Fruit fly (Drosophila melanogaster): ENCODE measurements around the gene Acer.

Gene Acer

DNA sequence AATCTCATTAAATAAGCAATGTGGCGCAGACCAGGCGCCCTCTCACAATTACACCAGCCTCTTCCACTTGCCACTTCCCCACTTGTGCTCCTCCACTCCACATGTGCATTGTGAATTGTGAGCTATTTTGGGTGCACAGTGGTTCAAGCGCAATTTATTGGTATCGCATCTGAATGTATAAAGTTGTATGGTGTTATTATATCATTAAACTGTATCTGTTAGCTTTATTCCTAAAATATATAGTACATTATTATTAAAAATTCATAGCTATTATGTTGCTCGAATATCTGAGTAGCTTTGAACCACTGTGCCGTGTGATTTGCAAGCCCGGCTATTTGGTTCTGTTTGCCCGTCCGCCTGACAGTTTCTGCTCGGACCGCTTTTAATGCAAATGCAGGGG, 53.2 kb downstream of the Acer start (continued):
- TF ChIP-seq nerfin-2 (GFP tag; IDR thresholded peaks at IDR 0.05; ENCODE audit: partially characterized antibody) (no peak), CG8359 (GFP tag; optimal IDR thresholded peaks at IDR 0.05; ENCODE audit: borderline replicate concordance) (peak; percentile 80), Fer3 (tag; optimal IDR thresholded peaks at IDR 0.05) (peak; percentile 74), CG17568 (GFP tag; optimal IDR thresholded peaks at IDR 0.05) (peak; percentile 80), ranshi (GFP tag; IDR thresholded peaks at IDR 0.05) (peak; percentile 90), CG16779 (GFP tag; IDR thresholded peaks at IDR 0.05) (0 out of 2 replicates have a peak, but pooled peaks have one; percentile 48), CG11085 (GFP tag; IDR thresholded peaks at IDR 0.05) (peak; percentile 55), Asciz (GFP tag; optimal IDR thresholded peaks at IDR 0.05) (peak; percentile 85), CG4707 (GFP tag; optimal IDR thresholded peaks at IDR 0.05) (peak; percentile 81), CG43689 (GFP tag; IDR thresholded peaks at IDR 0.05) (peak; percentile 49; the same call in 1 of the 2 replicates), trem (tag; optimal IDR thresholded peaks at IDR 0.05) (peak; percentile 83), CG3407 (GFP tag; optimal IDR thresholded peaks at IDR 0.05) (peak; percentile 87), tgo (GFP tag; IDR thresholded peaks at IDR 0.05) (peak; percentile 88), CG10274 (GFP tag; optimal IDR thresholded peaks at IDR 0.05) (peak; percentile 9), Spps (tag; optimal IDR thresholded peaks at IDR 0.05) (peak; percentile 91), MBD-R2 (GFP tag; IDR thresholded peaks at IDR 0.05) (no peak), CG17186 (GFP tag; optimal IDR thresholded peaks at IDR 0.05) (peak; percentile 62), NC2β (GFP tag; optimal IDR thresholded peaks at IDR 0.05) (peak; percentile 49), twi (tag; optimal IDR thresholded peaks at IDR 0.05) (peak; percentile 86), pnt (GFP tag; optimal IDR thresholded peaks at IDR 0.05) (peak; percentile 51), corto (GFP tag; optimal IDR thresholded peaks at IDR 0.05) (peak; percentile 33), CG3065 (GFP tag; optimal IDR thresholded peaks at IDR 0.05) (peak; percentile 75), Oli (tag; optimal IDR thresholded peaks at IDR 0.05) (peak; percentile 91), Ets65A (GFP tag) (peak; percentile 92), NFAT (GFP tag; IDR thresholded peaks at IDR 0.05) (0 out of 2 replicates have a peak, but pooled peaks have one; percentile 22), CG11247 (GFP tag; IDR thresholded peaks at IDR 0.05) (peak; percentile 67; the same call in 1 of the 2 replicates), vvl (GFP tag; IDR thresholded peaks at IDR 0.05) (peak; percentile 96), ap (GFP tag; IDR thresholded peaks at IDR 0.05) (peak; percentile 88), CG31224 (GFP tag; IDR thresholded peaks at IDR 0.05) (peak; percentile 53; the same call in 1 of the 2 replicates), tin (GFP tag; optimal IDR thresholded peaks at IDR 0.05) (peak; percentile 87), crol (GFP tag; IDR thresholded peaks at IDR 0.05) (peak; percentile 80), gcm2 (GFP tag; optimal IDR thresholded peaks at IDR 0.05) (no peak), CG7839 (tag; optimal IDR thresholded peaks at IDR 0.05) (peak; percentile 90), yki (optimal IDR thresholded peaks at IDR 0.05) (no peak), ttk (GFP tag; IDR thresholded peaks at IDR 0.05) (peak; percentile 87), CG5245 (GFP tag; optimal IDR thresholded peaks at IDR 0.05) (peak; percentile 84), CG10565 (GFP tag; optimal IDR thresholded peaks at IDR 0.05) (peak; percentile 26), az2 (GFP tag; optimal IDR thresholded peaks at IDR 0.05) (peak; percentile 90), Dll (GFP tag; IDR thresholded peaks at IDR 0.05; ENCODE audit: partially characterized antibody) (0 out of 4 replicates have a peak, but pooled peaks have one; percentile 13), ftz-f1 (GFP tag; optimal IDR thresholded peaks at IDR 0.05) (no peak), fd102C (GFP tag; optimal IDR thresholded peaks at IDR 0.05) (peak; percentile 28), pho (GFP tag; optimal IDR thresholded peaks at IDR 0.05) (no peak), inv (GFP tag; IDR thresholded peaks at IDR 0.05; ENCODE audit: partially characterized antibody) (no peak), Usf (GFP tag; optimal IDR thresholded peaks at IDR 0.05) (peak; percentile 55), CG4730 (GFP tag; IDR thresholded peaks at IDR 0.05) (peak; percentile 84), CG9727 (GFP tag; optimal IDR thresholded peaks at IDR 0.05) (peak; percentile 83), sima (GFP tag; optimal IDR thresholded peaks at IDR 0.05) (no peak), ash1 (GFP tag; optimal IDR thresholded peaks at IDR 0.05) (no peak), CG1233 (GFP tag; optimal IDR thresholded peaks at IDR 0.05) (peak; percentile 80), CG1024 (GFP tag; IDR thresholded peaks at IDR 0.05) (peak; percentile 79), gce (GFP tag; IDR thresholded peaks at IDR 0.05) (peak; percentile 93)
